Worm (Caenorhabditis elegans) whole organism, L2 larva: ENCODE measurements around the gene cyp-13A11.

Experiments used
- C34F6.9 ChIP-seq: fragments of 150-350 bp; optimal IDR thresholded peaks from 2 replicates; lab custom pipeline; 2014; ENCODE audit warnings: missing biosample characterization, missing genetic modification characterization
- F13H6.1 ChIP-seq: sonication (generic microtip); optimal IDR thresholded peaks from 2 replicates; lab custom pipeline; 2016; ENCODE audit warnings: missing genetic modification characterization, missing compliant biosample characterization
- R02D3.7 ChIP-seq: fragments of 150-350 bp; optimal IDR thresholded peaks from 2 replicates; lab custom pipeline; 2014; ENCODE audit warnings: missing biosample characterization, missing genetic modification characterization
- Y55F3AM.14 ChIP-seq: fragments of 200-800 bp; sonication (Bioruptor generic); optimal IDR thresholded peaks from 2 replicates; lab custom pipeline; 2018; ENCODE audit warnings: mild to moderate bottlenecking, missing genetic modification characterization, missing compliant biosample characterization
- alr-1 ChIP-seq: fragments of 150-350 bp; optimal IDR thresholded peaks from 2 replicates; lab custom pipeline; 2014; ENCODE audit warnings: missing biosample characterization, missing genetic modification characterization
- aly-2 ChIP-seq: fragments of 150-350 bp; optimal IDR thresholded peaks from 2 replicates; lab custom pipeline; 2014; ENCODE audit warnings: missing biosample characterization, missing genetic modification characterization
- blmp-1 ChIP-seq: sonication (generic microtip); optimal IDR thresholded peaks from 2 replicates; lab custom pipeline; 2017; ENCODE audit warnings: missing genetic modification characterization, mild to moderate bottlenecking, missing compliant biosample characterization, antibody characterized with exemption, moderate library complexity; ENCODE audit not compliant: insufficient read depth
- ceh-82 ChIP-seq: fragments of 150-350 bp; optimal IDR thresholded peaks from 2 replicates; lab custom pipeline; 2014; ENCODE audit warnings: missing biosample characterization, missing genetic modification characterization
- crh-2 ChIP-seq: sonication (generic microtip); optimal IDR thresholded peaks from 2 replicates; lab custom pipeline; 2017; ENCODE audit warnings: missing biosample characterization, missing genetic modification characterization
- dmd-4 ChIP-seq: sonication (generic microtip); optimal IDR thresholded peaks from 2 replicates; lab custom pipeline; 2017; ENCODE audit warnings: missing biosample characterization, missing genetic modification characterization
- egl-27 ChIP-seq: sonication (generic microtip); optimal IDR thresholded peaks from 3 replicates; lab custom pipeline; 2017; ENCODE audit warnings: missing biosample characterization, missing genetic modification reagents, missing genetic modification characterization
- elt-1 ChIP-seq: fragments of 150-350 bp; optimal IDR thresholded peaks from 2 replicates; lab custom pipeline; 2014; ENCODE audit warnings: missing biosample characterization, missing genetic modification characterization
- elt-3 ChIP-seq: sonication (generic microtip); optimal IDR thresholded peaks from 2 replicates; lab custom pipeline; 2017; ENCODE audit warnings: missing biosample characterization, missing genetic modification characterization
- fos-1 ChIP-seq: fragments of 150-350 bp; optimal IDR thresholded peaks from 2 replicates; lab custom pipeline; 2014; ENCODE audit warnings: missing biosample characterization, missing genetic modification characterization
- gmeb-1 ChIP-seq: fragments of 150-350 bp; optimal IDR thresholded peaks from 2 replicates; lab custom pipeline; 2014; ENCODE audit warnings: missing biosample characterization, missing genetic modification characterization
- lin-11 ChIP-seq: fragments of 150-350 bp; sonication (generic microtip); optimal IDR thresholded peaks from 2 replicates; lab custom pipeline; 2014; ENCODE audit warnings: missing biosample characterization, missing genetic modification characterization, inconsistent platforms, mixed read lengths
- lin-39 ChIP-seq: fragments of 150-350 bp; optimal IDR thresholded peaks from 2 replicates; lab custom pipeline; 2014; ENCODE audit warnings: missing biosample characterization, missing genetic modification reagents, missing genetic modification characterization
- mdl-1 ChIP-seq, 2 experiments: fragments of 150-350 bp in 1 of 2; sonication (generic microtip) in 1 of 2; optimal IDR thresholded peaks; 2 replicates each; lab custom pipeline; 2017; ENCODE audit warnings: missing biosample characterization in 2 of 2, missing genetic modification characterization in 2 of 2
- nhr-10 ChIP-seq: sonication (generic microtip); optimal IDR thresholded peaks from 2 replicates; lab custom pipeline; 2017; ENCODE audit warnings: missing biosample characterization, missing genetic modification characterization
- nhr-11 ChIP-seq: fragments of 150-350 bp; optimal IDR thresholded peaks from 2 replicates; lab custom pipeline; 2014; ENCODE audit warnings: missing biosample characterization, missing genetic modification characterization
- nhr-129 ChIP-seq: fragments of 150-350 bp; optimal IDR thresholded peaks from 2 replicates; lab custom pipeline; 2014; ENCODE audit warnings: missing biosample characterization, missing genetic modification characterization
- nhr-21 ChIP-seq: fragments of 150-350 bp; optimal IDR thresholded peaks from 2 replicates; lab custom pipeline; 2014; ENCODE audit warnings: missing biosample characterization, missing genetic modification characterization
- nhr-23 ChIP-seq: fragments of 150-350 bp; optimal IDR thresholded peaks from 2 replicates; lab custom pipeline; 2014; ENCODE audit warnings: missing biosample characterization, missing genetic modification reagents, missing genetic modification characterization
- nhr-237 ChIP-seq: fragments of 150-350 bp; optimal IDR thresholded peaks from 2 replicates; lab custom pipeline; 2014; ENCODE audit warnings: missing biosample characterization, missing genetic modification characterization
- nhr-6 ChIP-seq: fragments of 150-350 bp; optimal IDR thresholded peaks from 2 replicates; lab custom pipeline; 2014; ENCODE audit warnings: missing biosample characterization, missing genetic modification characterization
- nhr-77 ChIP-seq: fragments of 150-350 bp; optimal IDR thresholded peaks from 2 replicates; lab custom pipeline; 2014; ENCODE audit warnings: missing biosample characterization, missing genetic modification characterization
- peb-1 ChIP-seq: fragments of 150-350 bp; optimal IDR thresholded peaks from 2 replicates; lab custom pipeline; 2014; ENCODE audit warnings: missing biosample characterization, missing genetic modification characterization
- sem-4 ChIP-seq: fragments of 150-350 bp; optimal IDR thresholded peaks from 2 replicates; lab custom pipeline; 2014; ENCODE audit warnings: missing biosample characterization, missing genetic modification reagents, missing genetic modification characterization
- skn-1 ChIP-seq: sonication (generic microtip); optimal IDR thresholded peaks from 2 replicates; lab custom pipeline; 2017; ENCODE audit warnings: missing biosample characterization, missing genetic modification characterization
- sma-3 ChIP-seq: sonication (generic microtip); optimal IDR thresholded peaks from 2 replicates; lab custom pipeline; 2016; ENCODE audit warnings: missing genetic modification reagents, missing genetic modification characterization, missing compliant biosample characterization
- sma-9 ChIP-seq, 2 experiments: fragments of 150-350 bp in 1 of 2; sonication (generic microtip) in 1 of 2; optimal IDR thresholded peaks; 2 replicates each; lab custom pipeline; 2014 to 2016; ENCODE audit warnings: missing genetic modification characterization in 2 of 2, mild to moderate bottlenecking in 1 of 2, missing biosample characterization in 1 of 2, missing compliant biosample characterization in 1 of 2, missing genetic modification reagents in 1 of 2, moderate library complexity in 1 of 2
- snpc-4 ChIP-seq: fragments of 150-350 bp; optimal IDR thresholded peaks from 2 replicates; lab custom pipeline; 2014; ENCODE audit warnings: missing biosample characterization, missing genetic modification characterization
- unc-39 ChIP-seq: fragments of 150-350 bp; optimal IDR thresholded peaks from 2 replicates; lab custom pipeline; 2014; ENCODE audit warnings: missing biosample characterization, missing genetic modification characterization
- unc-62 ChIP-seq: fragments of 150-350 bp; optimal IDR thresholded peaks from 2 replicates; lab custom pipeline; 2014; ENCODE audit warnings: missing biosample characterization, missing genetic modification reagents, missing genetic modification characterization
- ztf-1 ChIP-seq: fragments of 200-800 bp; sonication (Bioruptor generic); conservative IDR thresholded peaks from 2 replicates; pipeline ENCODE4 v1.3.6; 2022; ENCODE audit warnings: missing genetic modification characterization, missing compliant biosample characterization
- ztf-11 ChIP-seq: sonication (generic microtip); optimal IDR thresholded peaks from 2 replicates; lab custom pipeline; 2017; ENCODE audit warnings: missing biosample characterization, missing genetic modification characterization

Gene cyp-13A11

DNA sequence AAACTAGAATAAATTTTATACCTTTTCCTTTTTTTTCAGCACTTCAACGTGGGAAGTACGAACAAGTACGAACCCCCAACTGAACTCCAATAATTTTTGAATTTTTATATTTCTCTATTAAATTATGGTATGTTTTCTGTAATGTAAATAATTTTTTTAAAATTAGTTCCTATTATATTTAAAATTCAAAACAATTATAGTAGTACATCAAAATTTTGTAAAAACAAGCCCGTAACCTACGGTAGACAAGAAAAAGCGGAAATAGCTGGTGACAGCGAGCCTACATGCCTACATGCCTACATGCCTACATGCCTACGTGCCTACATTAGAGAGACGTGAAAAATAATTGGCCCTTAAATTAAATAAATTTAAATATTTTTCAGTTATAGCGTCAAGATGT lies 10.9 kb downstream of the cyp-13A11 start, which contains the start of gene F14F7.5:
TSS of gene F14F7.5 (plus strand) at position 301 of the 400 bp plus-strand sequence.
- TF ChIP-seq nhr-10 (tag; lab: Kevin White, UChicago) (no peak), egl-27 (tag; lab: Kevin White, UChicago) (no peak), mdl-1 (tag; optimal IDR thresholded peaks at IDR 0.05; lab: Kevin White, UChicago) (no peak), nhr-21 (tag; lab: Kevin White, UChicago) (no peak), peb-1 (tag; lab: Kevin White, UChicago) (no peak), nhr-129 (tag; lab: Kevin White, UChicago) (no peak), nhr-237 (no peak), F13H6.1 (tag; lab: Kevin White, UChicago) (no peak), crh-2 (tag; lab: Kevin White, UChicago) (no peak), ztf-1 (GFP tag; lab: Robert Waterston, UW) (no peak), nhr-23 (tag; lab: Kevin White, UChicago) (no peak), lin-39 (no peak)

DNA sequence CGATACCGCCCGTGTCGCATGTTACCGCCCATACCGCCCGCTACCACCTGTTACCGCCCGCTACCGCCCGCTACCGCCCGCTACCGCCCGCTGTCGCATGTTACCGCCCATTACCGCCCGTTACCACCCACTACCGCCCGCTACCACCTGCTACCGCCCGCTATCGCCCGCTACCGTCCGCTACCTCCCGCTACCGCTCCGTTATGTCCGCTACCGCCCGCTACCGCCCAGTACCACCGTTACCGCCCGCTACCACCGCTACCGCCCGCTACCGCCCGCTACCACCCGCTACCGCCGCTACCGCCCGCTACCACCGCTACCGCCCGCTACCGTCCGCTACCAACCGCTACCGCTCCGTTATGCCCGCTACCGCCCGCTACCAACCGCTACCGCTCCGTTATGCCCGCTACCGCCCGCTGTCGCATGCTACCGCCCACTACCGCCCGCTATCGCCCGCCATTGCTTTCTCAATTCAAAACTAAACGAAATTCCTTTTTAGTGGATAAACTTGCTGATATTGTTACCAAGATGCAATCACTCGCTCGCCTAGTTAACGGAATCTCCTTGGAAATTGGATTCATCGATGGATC lies 11.7 kb downstream of the cyp-13A11 start:
- TF ChIP-seq nhr-23 (tag; lab: Kevin White, UChicago), result no peak
- TF ChIP-seq fos-1, result no peak
- no peak for TF ChIP-seq lin-11 (tag; lab: Kevin White, UChicago)
- no peak for TF ChIP-seq nhr-77 (tag; lab: Kevin White, UChicago)
- no peak for TF ChIP-seq Y55F3AM.14
- TF ChIP-seq elt-3 (tag; lab: Kevin White, UChicago), result no peak
- TF ChIP-seq nhr-10 (tag; lab: Kevin White, UChicago), result no peak
- no peak for TF ChIP-seq egl-27 (tag; lab: Kevin White, UChicago)
- no peak for TF ChIP-seq skn-1 (tag; lab: Kevin White, UChicago)
- no peak for TF ChIP-seq sma-3 (GFP tag; lab: Kevin White, UChicago)
- TF ChIP-seq ztf-11 (tag; lab: Kevin White, UChicago), result no peak
- no peak for TF ChIP-seq blmp-1
- no peak for TF ChIP-seq elt-1 (tag; lab: Kevin White, UChicago)

DNA sequence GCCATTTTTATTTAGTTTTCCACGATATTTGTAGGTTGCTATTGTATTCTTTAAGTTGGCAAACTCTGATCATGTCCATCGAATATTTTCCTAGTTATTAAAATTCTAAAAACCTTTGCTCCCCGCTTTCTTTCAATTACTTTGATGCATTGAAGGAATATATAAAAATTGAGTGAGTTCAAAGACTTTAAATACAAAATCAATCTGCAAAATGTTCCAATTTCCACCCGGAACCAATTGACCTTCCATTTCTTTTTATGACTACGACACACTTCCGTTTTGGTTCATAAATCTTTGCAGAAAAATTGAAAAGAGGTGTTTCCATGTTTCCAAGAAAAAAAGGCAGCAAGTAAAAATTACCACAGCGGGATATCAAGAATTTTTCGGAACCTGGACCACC lies 18.9 kb downstream of the cyp-13A11 start, which contains the start of gene F54F12.2:
TSS of gene F54F12.2 (plus strand) at position 301 of the 400 bp plus-strand sequence.
- TF ChIP-seq unc-39 (tag; lab: Kevin White, UChicago) (no peak), dmd-4 (no peak), egl-27 (tag; lab: Kevin White, UChicago) (no peak), nhr-77 (tag; lab: Kevin White, UChicago) (no peak), C34F6.9 (tag; lab: Kevin White, UChicago) (no peak), fos-1 (no peak), nhr-6 (no peak), crh-2 (tag; lab: Kevin White, UChicago) (no peak), alr-1 (tag; lab: Kevin White, UChicago) (no peak), snpc-4 (tag; lab: Kevin White, UChicago) (no peak), nhr-23 (tag; lab: Kevin White, UChicago) (no peak), F13H6.1 (tag; lab: Kevin White, UChicago) (no peak), lin-39 (no peak), sma-9 (GFP tag; optimal IDR thresholded peaks at IDR 0.05; lab: Kevin White, UChicago) (no peak), sma-9 (tag; optimal IDR thresholded peaks at IDR 0.05; lab: Kevin White, UChicago) (no peak), elt-3 (tag; lab: Kevin White, UChicago) (no peak), skn-1 (tag; lab: Kevin White, UChicago) (no peak), aly-2 (tag; lab: Kevin White, UChicago) (no peak), ceh-82 (tag; lab: Kevin White, UChicago) (no peak)

DNA sequence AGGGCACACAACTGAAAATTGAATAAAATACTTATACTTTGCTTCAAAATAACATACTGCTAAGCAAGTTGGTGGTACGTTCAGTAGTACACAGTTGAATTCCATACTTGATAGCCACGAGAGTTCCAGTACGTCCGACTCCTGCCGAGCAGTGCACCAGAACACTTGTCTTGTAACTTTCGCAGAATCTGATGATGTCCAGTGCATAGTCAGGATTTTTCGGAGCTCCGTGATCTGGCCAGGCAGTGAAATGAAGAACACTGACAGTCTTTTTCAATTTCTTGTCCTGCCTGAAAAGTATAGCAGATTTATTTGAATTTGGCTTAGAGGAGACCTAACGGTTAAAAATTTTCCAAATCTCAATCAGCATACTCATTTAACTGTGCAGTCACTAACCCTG lies 29.1 kb downstream of the cyp-13A11 start:
- TF ChIP-seq sem-4, result no peak
- no peak for TF ChIP-seq unc-62 (GFP tag; lab: Kevin White, UChicago)
- TF ChIP-seq lin-39, result no peak
- no peak for TF ChIP-seq unc-39 (tag; lab: Kevin White, UChicago)
- TF ChIP-seq elt-1 (tag; lab: Kevin White, UChicago), result no peak
- no peak for TF ChIP-seq egl-27 (tag; lab: Kevin White, UChicago)
- no peak for TF ChIP-seq skn-1 (tag; lab: Kevin White, UChicago)
- no peak for TF ChIP-seq R02D3.7 (tag; lab: Kevin White, UChicago)
- no peak for TF ChIP-seq gmeb-1
- TF ChIP-seq Y55F3AM.14, result no peak
- no peak for TF ChIP-seq F13H6.1 (tag; lab: Kevin White, UChicago)
- TF ChIP-seq nhr-11, result no peak
- TF ChIP-seq ceh-82 (tag; lab: Kevin White, UChicago), result no peak
